Worm (Caenorhabditis elegans): ENCODE data around the gene ikke-1.

Gene ikke-1

ce11 chrIII:9023601-9024000 is 26.9 kb downstream of the ikke-1 start:
- TF ChIP-seq unc-39 (tag; optimal IDR thresholded peaks at IDR 0.05) (no peak), sem-2 (GFP tag; optimal IDR thresholded peaks at IDR 0.05) (no peak)

ce11 chrIII:9022535-9022934 is 28.0 kb downstream of the ikke-1 start, which contains the start of gene F59B2.14:
TSS of gene F59B2.14 (minus strand) at chrIII:9022635.
- TF ChIP-seq sptf-1 (tag; optimal IDR thresholded peaks at IDR 0.05) (no peak), cnd-1 (tag; optimal IDR thresholded peaks at IDR 0.05) (no peak), mls-2 (tag; optimal IDR thresholded peaks at IDR 0.05) (no peak), zip-8 (tag; optimal IDR thresholded peaks at IDR 0.05) (no peak), nhr-28 (tag; optimal IDR thresholded peaks at IDR 0.05) (no peak), ztf-11 (tag; optimal IDR thresholded peaks at IDR 0.05) (no peak), nhr-76 (tag; optimal IDR thresholded peaks at IDR 0.05) (no peak), lin-32 (GFP tag; optimal IDR thresholded peaks at IDR 0.05) (no peak), ceh-43 (GFP tag; optimal IDR thresholded peaks at IDR 0.05) (no peak), nhr-12 (tag; optimal IDR thresholded peaks at IDR 0.05) (no peak), bed-3 (GFP tag; optimal IDR thresholded peaks at IDR 0.05) (no peak), flh-1 (GFP tag; optimal IDR thresholded peaks at IDR 0.05) (no peak), unc-39 (tag; optimal IDR thresholded peaks at IDR 0.05) (no peak), ceh-83 (GFP tag; optimal IDR thresholded peaks at IDR 0.05) (no peak), lin-13 (tag; optimal IDR thresholded peaks at IDR 0.05) (no peak), unc-120 (tag; optimal IDR thresholded peaks at IDR 0.05; ENCODE audit: poor library complexity, severe bottlenecking) (no peak), elt-3 (tag; optimal IDR thresholded peaks at IDR 0.05) (no peak)

ce11 chrIII:9017181-9017651 is 33.3 kb downstream of the ikke-1 start, which contains the start of gene F59B2.12:
TSS of gene F59B2.12 (plus strand) at chrIII:9017601.
- TF ChIP-seq ceh-83 (GFP tag; optimal IDR thresholded peaks at IDR 0.05) (no peak), lsy-2 (tag; optimal IDR thresholded peaks at IDR 0.05) (no peak), drap-1 (GFP tag; optimal IDR thresholded peaks at IDR 0.05) (no peak), hlh-1 (tag; optimal IDR thresholded peaks at IDR 0.05) (no peak), flh-1 (GFP tag; optimal IDR thresholded peaks at IDR 0.05) (no peak), zip-8 (tag; optimal IDR thresholded peaks at IDR 0.05) (no peak), mep-1 (tag; optimal IDR thresholded peaks at IDR 0.05) (no peak), elt-1 (tag; optimal IDR thresholded peaks at IDR 0.05; ENCODE audit: borderline replicate concordance, insufficient read depth) (no peak), unc-120 (tag; optimal IDR thresholded peaks at IDR 0.05; ENCODE audit: poor library complexity, severe bottlenecking) (no peak), lin-32 (GFP tag; optimal IDR thresholded peaks at IDR 0.05) (no peak), mab-5 (tag; optimal IDR thresholded peaks at IDR 0.05) (no peak), mls-2 (tag; optimal IDR thresholded peaks at IDR 0.05) (no peak), nhr-12 (tag; optimal IDR thresholded peaks at IDR 0.05) (no peak), unc-62 (GFP tag; optimal IDR thresholded peaks at IDR 0.05) (no peak), bed-3 (GFP tag; optimal IDR thresholded peaks at IDR 0.05) (no peak), pha-4 (tag; optimal IDR thresholded peaks at IDR 0.05) (no peak), snpc-4 (tag; optimal IDR thresholded peaks at IDR 0.05) (no peak)

ce11 chrIII:9012309-9012708 is 38.2 kb downstream of the ikke-1 start, which contains the start of gene F59B2.9:
TSS of gene F59B2.9 (minus strand) at chrIII:9012409.
- TF ChIP-seq unc-120 (tag; optimal IDR thresholded peaks at IDR 0.05; ENCODE audit: poor library complexity, severe bottlenecking) (no peak), ceh-43 (GFP tag; optimal IDR thresholded peaks at IDR 0.05) (no peak), tbx-8 (GFP tag; optimal IDR thresholded peaks at IDR 0.05) (no peak), nhr-237 (tag; optimal IDR thresholded peaks at IDR 0.05) (no peak), M03D4.4 (tag; optimal IDR thresholded peaks at IDR 0.05) (no peak), hlh-1 (tag; optimal IDR thresholded peaks at IDR 0.05) (no peak), lin-13 (tag; optimal IDR thresholded peaks at IDR 0.05) (no peak), elt-1 (tag; optimal IDR thresholded peaks at IDR 0.05; ENCODE audit: borderline replicate concordance, insufficient read depth) (no peak), cnd-1 (tag; optimal IDR thresholded peaks at IDR 0.05) (no peak), mep-1 (tag; optimal IDR thresholded peaks at IDR 0.05) (no peak), lin-32 (GFP tag; optimal IDR thresholded peaks at IDR 0.05) (no peak), ceh-83 (GFP tag; optimal IDR thresholded peaks at IDR 0.05) (no peak), nhr-2 (tag; optimal IDR thresholded peaks at IDR 0.05) (no peak), nhr-76 (tag; optimal IDR thresholded peaks at IDR 0.05) (no peak), sptf-1 (tag; optimal IDR thresholded peaks at IDR 0.05) (no peak)

- no peak for TF ChIP-seq sptf-1 (tag; optimal IDR thresholded peaks at IDR 0.05)
- TF ChIP-seq blmp-1 (tag; optimal IDR thresholded peaks at IDR 0.05), result no peak
- TF ChIP-seq hlh-1 (tag; optimal IDR thresholded peaks at IDR 0.05), result peak; percentile 15
- no peak for TF ChIP-seq bed-3 (GFP tag; optimal IDR thresholded peaks at IDR 0.05)
- TF ChIP-seq tbx-8 (GFP tag; optimal IDR thresholded peaks at IDR 0.05), result no peak
- TF ChIP-seq cnd-1 (tag; optimal IDR thresholded peaks at IDR 0.05), result no peak
- TF ChIP-seq ces-1 (GFP tag; optimal IDR thresholded peaks at IDR 0.05), result peak; percentile 25
- peak; percentile 20 for TF ChIP-seq unc-120 (tag; optimal IDR thresholded peaks at IDR 0.05; ENCODE audit: poor library complexity, severe bottlenecking)
- TF ChIP-seq pha-4 (tag; optimal IDR thresholded peaks at IDR 0.05), result no peak
- no peak for TF ChIP-seq lin-32 (GFP tag; optimal IDR thresholded peaks at IDR 0.05)
- TF ChIP-seq unc-62 (GFP tag; optimal IDR thresholded peaks at IDR 0.05), result peak; percentile 62
- TF ChIP-seq elt-1 (tag; optimal IDR thresholded peaks at IDR 0.05; ENCODE audit: borderline replicate concordance, insufficient read depth), result no peak
- TF ChIP-seq zip-8 (tag; optimal IDR thresholded peaks at IDR 0.05), result no peak
- no peak for TF ChIP-seq flh-1 (GFP tag; optimal IDR thresholded peaks at IDR 0.05)
- TF ChIP-seq drap-1 (GFP tag; optimal IDR thresholded peaks at IDR 0.05), result no peak
- no peak for TF ChIP-seq elt-3 (tag; optimal IDR thresholded peaks at IDR 0.05)
- TF ChIP-seq ztf-11 (tag; optimal IDR thresholded peaks at IDR 0.05), result no peak
- TF ChIP-seq mls-2 (tag; optimal IDR thresholded peaks at IDR 0.05), result peak; percentile 22
- TF ChIP-seq ceh-39 (tag; optimal IDR thresholded peaks at IDR 0.05), result no peak
- TF ChIP-seq nhr-76 (tag; optimal IDR thresholded peaks at IDR 0.05), result no peak
- TF ChIP-seq nhr-237 (tag; optimal IDR thresholded peaks at IDR 0.05), result no peak
These were observed 40.5 kb downstream of the ikke-1 start, which contains the start of gene F59B2.8 for ce11 chrIII:9010047-9010446. TSS of gene F59B2.8 (minus strand) at chrIII:9010197.

Data from whole organism, mixed stage, embryonic.